Worm (Caenorhabditis elegans) whole organism, L1 larva: ENCODE results near the gene cbp-2.

ENCODE experiments used
- Y116A8C.19 ChIP-seq: sonication (generic microtip); optimal IDR thresholded peaks from 2 replicates; lab custom pipeline; 2016; ENCODE audit warnings: missing compliant biosample characterization, missing genetic modification characterization, borderline replicate concordance
- aly-2 ChIP-seq: fragments of 150-350 bp; optimal IDR thresholded peaks from 2 replicates; lab custom pipeline; 2014; ENCODE audit warnings: missing biosample characterization, missing genetic modification characterization
- blmp-1 ChIP-seq: fragments of 150-350 bp; optimal IDR thresholded peaks from 2 replicates; lab custom pipeline; 2014; ENCODE audit warnings: missing biosample characterization, missing genetic modification characterization
- ceh-8 ChIP-seq: fragments of 200-800 bp; sonication (Bioruptor generic); optimal IDR thresholded peaks from 2 replicates; lab custom pipeline; 2018; ENCODE audit warnings: mild to moderate bottlenecking, missing genetic modification characterization, moderate library complexity, missing compliant biosample characterization
- ces-1 ChIP-seq: fragments of 150-350 bp; optimal IDR thresholded peaks from 2 replicates; lab custom pipeline; 2014; ENCODE audit warnings: missing biosample characterization, missing genetic modification reagents, missing genetic modification characterization
- efl-1 ChIP-seq, 4 experiments: fragments of 150-350 bp; optimal IDR thresholded peaks in 3 of 4; peaks in 1 of 4; 1 replicate in 1 of 4; 2 replicates in 3 of 4; lab custom pipeline; 2014; ENCODE audit warnings: missing biosample characterization in 2 of 4, missing genetic modification characterization in 2 of 4, missing genetic modification reagents in 2 of 4
- efl-3 ChIP-seq: fragments of 200-800 bp; sonication (Bioruptor generic); optimal IDR thresholded peaks from 2 replicates; lab custom pipeline; 2018; ENCODE audit warnings: mild to moderate bottlenecking, missing genetic modification characterization, missing compliant biosample characterization
- elt-2 ChIP-seq: sonication (generic microtip); optimal IDR thresholded peaks from 2 replicates; lab custom pipeline; 2016; ENCODE audit warnings: missing genetic modification characterization, mild to moderate bottlenecking, inconsistent platforms, missing compliant biosample characterization, missing genetic modification reagents
- elt-3 ChIP-seq, 6 experiments: fragments of 150-350 bp in 1 of 6; sonication (generic microtip); optimal IDR thresholded peaks; 2 replicates each; lab custom pipeline; 2017 to 2018; ENCODE audit warnings: missing biosample characterization in 6 of 6, missing genetic modification characterization in 6 of 6, inconsistent platforms in 1 of 6
- ets-5 ChIP-seq: fragments of 200-800 bp; sonication (Bioruptor generic); IDR thresholded peaks from 2 replicates; pipeline ENCODE4 v1.3.6; 2022; ENCODE audit warnings: missing genetic modification characterization, missing compliant biosample characterization
- fkh-10 ChIP-seq: sonication (generic microtip); optimal IDR thresholded peaks from 2 replicates; lab custom pipeline; 2017; ENCODE audit warnings: missing biosample characterization, missing genetic modification reagents, missing genetic modification characterization
- fos-1 ChIP-seq: fragments of 150-350 bp; optimal IDR thresholded peaks from 2 replicates; lab custom pipeline; 2014; ENCODE audit warnings: missing biosample characterization, missing genetic modification characterization
- grh-1 ChIP-seq: fragments of 200-800 bp; sonication (Bioruptor generic); IDR thresholded peaks from 2 replicates; pipeline ENCODE4 v1.3.6; 2022; ENCODE audit warnings: missing genetic modification reagents, missing genetic modification characterization, missing compliant biosample characterization
- hlh-17 ChIP-seq: fragments of 200-800 bp; sonication (Bioruptor generic); optimal IDR thresholded peaks from 2 replicates; lab custom pipeline; 2018; ENCODE audit warnings: missing genetic modification characterization, mild to moderate bottlenecking, missing compliant biosample characterization, moderate library complexity, borderline replicate concordance
- hpl-2 ChIP-seq: fragments of 150-350 bp; optimal IDR thresholded peaks from 2 replicates; lab custom pipeline; 2014; ENCODE audit warnings: missing biosample characterization, missing genetic modification reagents, missing genetic modification characterization
- jun-1 ChIP-seq: fragments of 150-350 bp; optimal IDR thresholded peaks from 2 replicates; lab custom pipeline; 2014; ENCODE audit warnings: missing biosample characterization, missing genetic modification reagents, missing genetic modification characterization
- lin-13 ChIP-seq: fragments of 150-350 bp; optimal IDR thresholded peaks from 2 replicates; lab custom pipeline; 2014; ENCODE audit warnings: missing biosample characterization, missing genetic modification reagents, missing genetic modification characterization
- lin-14 ChIP-seq: fragments of 200-800 bp; sonication (Bioruptor generic); optimal IDR thresholded peaks from 2 replicates; lab custom pipeline; 2018; ENCODE audit warnings: mild to moderate bottlenecking, missing genetic modification characterization, moderate library complexity, missing compliant biosample characterization
- lin-35 ChIP-seq, 2 experiments: fragments of 150-350 bp; optimal IDR thresholded peaks; 2 replicates each; lab custom pipeline; 2014; ENCODE audit warnings: missing biosample characterization in 2 of 2, missing genetic modification characterization in 2 of 2, missing genetic modification reagents in 2 of 2
- lir-3 ChIP-seq: sonication (generic microtip); optimal IDR thresholded peaks from 2 replicates; lab custom pipeline; 2016; ENCODE audit warnings: mild to moderate bottlenecking, missing genetic modification characterization, moderate library complexity, missing compliant biosample characterization; ENCODE audit not compliant: poor library complexity
- lsy-2 ChIP-seq, 2 experiments: fragments of 150-350 bp; optimal IDR thresholded peaks; 2 replicates each; lab custom pipeline; 2014; ENCODE audit warnings: missing biosample characterization in 2 of 2, missing genetic modification characterization in 2 of 2
- mdl-1 ChIP-seq, 2 experiments: fragments of 150-350 bp; optimal IDR thresholded peaks; 2 replicates each; lab custom pipeline; 2014 to 2017; ENCODE audit warnings: missing biosample characterization in 2 of 2, missing genetic modification characterization in 2 of 2, inconsistent platforms in 1 of 2
- mep-1 ChIP-seq: fragments of 150-350 bp; optimal IDR thresholded peaks from 2 replicates; lab custom pipeline; 2014; ENCODE audit warnings: missing biosample characterization, missing genetic modification characterization
- nhr-19 ChIP-seq: fragments of 200-800 bp; sonication (Bioruptor generic); conservative IDR thresholded peaks from 2 replicates; pipeline ENCODE4 v1.3.6; 2022; ENCODE audit warnings: missing genetic modification characterization, missing compliant biosample characterization
- nhr-20 ChIP-seq: sonication (generic microtip); optimal IDR thresholded peaks from 2 replicates; lab custom pipeline; 2016; ENCODE audit warnings: mild to moderate bottlenecking, missing genetic modification characterization, missing compliant biosample characterization
- nhr-237 ChIP-seq: fragments of 150-350 bp; optimal IDR thresholded peaks from 2 replicates; lab custom pipeline; 2014; ENCODE audit warnings: missing biosample characterization, missing genetic modification characterization
- nhr-47 ChIP-seq: sonication (generic microtip); optimal IDR thresholded peaks from 2 replicates; lab custom pipeline; 2016; ENCODE audit warnings: mild to moderate bottlenecking, missing genetic modification characterization, moderate library complexity, missing compliant biosample characterization
- nhr-71 ChIP-seq: sonication (generic microtip); optimal IDR thresholded peaks from 2 replicates; lab custom pipeline; 2016; ENCODE audit warnings: mild to moderate bottlenecking, missing genetic modification characterization, moderate library complexity, missing compliant biosample characterization
- nhr-84 ChIP-seq: sonication (generic microtip); optimal IDR thresholded peaks from 2 replicates; lab custom pipeline; 2017; ENCODE audit warnings: missing biosample characterization, missing genetic modification characterization
- nhr-85 ChIP-seq: sonication (generic microtip); peaks from one replicate; lab custom pipeline; 2016; ENCODE audit warnings: missing genetic modification characterization, inconsistent platforms, missing compliant biosample characterization
- pqm-1 ChIP-seq: sonication (generic microtip); optimal IDR thresholded peaks from 3 replicates; lab custom pipeline; 2017; ENCODE audit warnings: missing biosample characterization, missing genetic modification characterization
- rnt-1 ChIP-seq: sonication (generic microtip); optimal IDR thresholded peaks from 2 replicates; lab custom pipeline; 2016; ENCODE audit warnings: mild to moderate bottlenecking, missing genetic modification characterization, moderate library complexity, missing compliant biosample characterization
- snpc-4 ChIP-seq: fragments of 150-350 bp; optimal IDR thresholded peaks from 2 replicates; lab custom pipeline; 2014; ENCODE audit warnings: missing biosample characterization, missing genetic modification characterization
- snu-23 ChIP-seq: sonication (generic microtip); optimal IDR thresholded peaks from 2 replicates; lab custom pipeline; 2016; ENCODE audit warnings: missing genetic modification characterization, missing compliant biosample characterization
- sptf-1 ChIP-seq: fragments of 150-350 bp; optimal IDR thresholded peaks from 2 replicates; lab custom pipeline; 2014; ENCODE audit warnings: missing biosample characterization, missing genetic modification characterization
- sup-37 ChIP-seq: fragments of 200-800 bp; sonication (Bioruptor generic); optimal IDR thresholded peaks from 2 replicates; lab custom pipeline; 2018; ENCODE audit warnings: mild to moderate bottlenecking, missing genetic modification characterization, missing compliant biosample characterization
- unc-130 ChIP-seq: fragments of 150-350 bp; optimal IDR thresholded peaks from 2 replicates; lab custom pipeline; 2017; ENCODE audit warnings: missing biosample characterization, missing genetic modification characterization, inconsistent platforms
- xbp-1 ChIP-seq: sonication (generic microtip); optimal IDR thresholded peaks from 2 replicates; lab custom pipeline; 2016; ENCODE audit warnings: missing genetic modification characterization, missing compliant biosample characterization
- ztf-11 ChIP-seq, 2 experiments: sonication (generic microtip); optimal IDR thresholded peaks; 2 replicates each; lab custom pipeline; 2016 to 2017; ENCODE audit warnings: missing genetic modification characterization in 2 of 2, missing biosample characterization in 1 of 2, missing compliant biosample characterization in 1 of 2
- ztf-4 ChIP-seq: fragments of 150-350 bp; optimal IDR thresholded peaks from 2 replicates; lab custom pipeline; 2014; ENCODE audit warnings: missing biosample characterization, missing genetic modification characterization

Gene cbp-2

DNA sequence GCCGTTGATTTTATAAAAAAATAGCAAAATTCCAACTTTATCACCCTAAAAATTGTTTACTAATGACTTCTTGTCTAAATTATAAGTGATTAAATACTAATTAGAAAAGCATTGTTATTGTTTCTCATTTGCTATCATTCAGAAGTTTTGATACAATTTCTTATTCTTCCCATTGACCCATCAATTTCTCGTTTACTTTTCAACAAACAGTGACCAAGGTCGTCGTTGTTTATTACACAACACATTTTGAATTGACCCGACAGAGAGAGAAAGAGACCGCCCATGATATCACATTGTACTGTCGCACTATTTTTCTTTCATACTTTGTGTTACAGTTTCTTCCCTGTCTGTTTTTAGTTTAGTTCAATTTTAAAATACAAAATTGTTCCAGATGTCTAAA, 4.4 kb downstream of the cbp-2 start, which contains the start of gene ttr-2:
Gene ttr-2, plus strand, starts transcription at position 392 of the 400 bp plus-strand sequence.
- TF ChIP-seq Y116A8C.19 (tag; lab: Kevin White, UChicago) (no peak), nhr-71 (tag; lab: Kevin White, UChicago) (peak; percentile 21), mep-1 (tag; lab: Kevin White, UChicago) (peak; percentile 10), snpc-4 (tag; lab: Kevin White, UChicago) (no peak), lir-3 (tag; lab: Kevin White, UChicago) (no peak), elt-3 (tag; optimal IDR thresholded peaks at IDR 0.05; lab: Kevin White, UChicago) (peak in 2 of 6 experiments; percentile 46 to 56), blmp-1 (peak; percentile 48), efl-1 (optimal IDR thresholded peaks at IDR 0.05; lab: Kevin White, UChicago) (no peak), efl-1 (GFP tag; optimal IDR thresholded peaks at IDR 0.05 in 1 of 2; lab: Kevin White, UChicago) (peak in 1 of 2 experiments; percentile 73), snu-23 (GFP tag; lab: Kevin White, UChicago) (peak; percentile 35), mdl-1 (tag; optimal IDR thresholded peaks at IDR 0.05; lab: Kevin White, UChicago) (no peak), nhr-85 (tag; lab: Kevin White, UChicago) (peak; percentile 77), lin-14 (GFP tag; lab: Kevin White, UChicago) (peak; percentile 67), lin-13 (GFP tag; lab: Kevin White, UChicago) (no peak), grh-1 (no peak)
- TF ChIP-seq, all 84 proteins: peak for 8

DNA sequence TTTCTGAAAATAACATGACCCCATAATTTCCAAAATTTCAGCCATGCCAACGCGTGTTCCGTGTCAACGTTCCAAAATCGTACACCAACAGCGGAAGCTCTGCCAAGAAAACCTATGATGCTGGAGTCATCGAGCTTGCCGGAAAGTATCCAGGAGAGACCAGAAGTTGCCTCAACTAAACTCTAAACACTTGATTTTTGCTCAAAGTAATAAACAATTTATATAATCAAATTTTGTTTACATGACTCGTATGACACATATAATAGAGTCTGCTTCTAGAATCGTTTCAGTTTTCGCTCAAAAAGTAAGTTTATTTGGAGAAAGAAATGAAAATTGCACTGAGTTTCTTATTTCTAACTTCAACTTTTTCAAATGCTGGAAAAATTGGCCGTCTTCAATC, 5.8 kb downstream of the cbp-2 start, which contains the start of gene ttr-1:
Gene ttr-1, plus strand, starts transcription at position 301 of the 400 bp plus-strand sequence.
- TF ChIP-seq hpl-2 (GFP tag; lab: Kevin White, UChicago) (no peak), nhr-237 (no peak), snpc-4 (tag; lab: Kevin White, UChicago) (no peak), unc-130 (tag; lab: Kevin White, UChicago) (no peak), mep-1 (tag; lab: Kevin White, UChicago) (no peak), rnt-1 (tag; lab: Kevin White, UChicago) (no peak), nhr-19 (no peak), lir-3 (tag; lab: Kevin White, UChicago) (no peak), nhr-71 (tag; lab: Kevin White, UChicago) (no peak), grh-1 (no peak), fos-1 (no peak), aly-2 (tag; lab: Kevin White, UChicago) (no peak), ztf-11 (tag; optimal IDR thresholded peaks at IDR 0.05; lab: Kevin White, UChicago) (no peak), ces-1 (GFP tag; lab: Kevin White, UChicago) (no peak), blmp-1 (no peak), sup-37 (GFP tag; lab: Kevin White, UChicago) (no peak), hlh-17 (GFP tag; lab: Kevin White, UChicago) (no peak), ceh-8 (GFP tag; lab: Kevin White, UChicago) (no peak), nhr-20 (tag; lab: Kevin White, UChicago) (no peak)

DNA sequence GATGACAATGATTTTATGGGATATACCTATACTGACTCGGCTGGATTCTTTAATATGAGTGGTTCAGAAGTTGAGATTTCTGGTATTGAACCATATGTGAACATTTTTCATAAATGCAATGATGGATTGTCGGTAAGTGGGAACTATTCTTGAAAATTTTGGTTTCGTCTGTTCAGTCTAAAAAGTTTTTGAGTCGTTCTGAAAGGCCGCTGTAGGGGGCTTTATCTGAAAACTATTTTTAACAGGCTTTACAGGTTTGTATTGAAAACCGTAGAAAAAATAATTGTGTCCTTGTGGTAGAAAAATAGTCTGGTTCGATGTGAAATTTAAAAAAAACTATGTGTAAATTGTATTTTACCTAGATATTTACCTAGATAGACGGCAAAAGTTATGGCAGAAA, 6.6 kb downstream of the cbp-2 start:
- TF ChIP-seq fkh-10 (GFP tag; lab: Kevin White, UChicago) (no peak), nhr-85 (tag; lab: Kevin White, UChicago) (peak; percentile 57)
- TF ChIP-seq, all 84 proteins: peak for 1

DNA sequence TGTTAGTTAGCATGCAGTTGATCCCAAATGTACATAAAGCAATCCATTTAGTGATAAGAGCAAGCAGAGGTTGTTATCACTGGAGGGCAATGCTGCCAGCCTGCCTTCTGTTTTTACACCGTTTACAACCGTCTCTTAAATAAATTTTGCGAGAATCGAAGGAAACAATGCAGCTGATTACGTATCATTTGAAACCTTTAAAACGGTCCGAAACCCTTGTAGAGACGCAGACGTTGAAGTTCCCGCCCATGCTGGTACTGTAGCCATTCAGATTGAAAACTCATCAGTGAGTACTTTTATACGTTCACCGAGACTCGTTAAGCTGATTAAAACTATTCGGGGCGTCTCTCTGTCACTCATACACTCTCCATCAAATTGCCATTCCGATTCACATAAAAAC, 7.4 kb downstream of the cbp-2 start:
- TF ChIP-seq lin-35 (GFP tag; optimal IDR thresholded peaks at IDR 0.05; lab: Kevin White, UChicago) (peak in 1 of 2 experiments; percentile 32), efl-1 (optimal IDR thresholded peaks at IDR 0.05; lab: Kevin White, UChicago) (no peak), efl-1 (GFP tag; optimal IDR thresholded peaks at IDR 0.05 in 1 of 2; lab: Kevin White, UChicago) (peak in 1 of 2 experiments; percentile 91), pqm-1 (tag; lab: Kevin White, UChicago) (peak; percentile 8), ceh-8 (GFP tag; lab: Kevin White, UChicago) (no peak), nhr-47 (tag; lab: Kevin White, UChicago) (no peak), jun-1 (peak; percentile 10), ets-5 (GFP tag; lab: Robert Waterston, UW) (no peak), xbp-1 (tag; lab: Kevin White, UChicago) (no peak), lsy-2 (tag; optimal IDR thresholded peaks at IDR 0.05; lab: Kevin White, UChicago) (no peak), ztf-4 (no peak), sptf-1 (tag; lab: Kevin White, UChicago) (no peak), efl-3 (GFP tag; lab: Kevin White, UChicago) (no peak), nhr-84 (tag; lab: Kevin White, UChicago) (no peak), lin-14 (GFP tag; lab: Kevin White, UChicago) (no peak), elt-2 (tag; lab: Kevin White, UChicago) (peak; percentile 93), fos-1 (no peak)
